Worm (Caenorhabditis elegans): ENCODE measurements around the gene cyp-14A5.

Gene cyp-14A5

ce11 chrV:5392993-5393628 lies 30.0 kb downstream of the cyp-14A5 start, which contains the start of gene C35A11.4 (continued):
- TF ChIP-seq attf-5 (GFP tag; optimal IDR thresholded peaks at IDR 0.05) (no peak), ceh-91 (GFP tag; IDR thresholded peaks at IDR 0.05) (no peak), Y53G8AR.9 (GFP tag; conservative IDR thresholded peaks at IDR 0.05) (no peak), F23B12.7 (tag; optimal IDR thresholded peaks at IDR 0.05; ENCODE audit: insufficient read depth) (no peak), ceh-100 (GFP tag; IDR thresholded peaks at IDR 0.05) (no peak), Y53F4B.3 (GFP tag; IDR thresholded peaks at IDR 0.05) (no peak), akir-1 (GFP tag; optimal IDR thresholded peaks at IDR 0.05) (no peak), T07F8.4 (tag; optimal IDR thresholded peaks at IDR 0.05) (no peak), sea-2 (GFP tag; IDR thresholded peaks at IDR 0.05) (no peak), fkh-3 (tag; optimal IDR thresholded peaks at IDR 0.05) (no peak), nfyb-1 (GFP tag; IDR thresholded peaks at IDR 0.05) (0 out of 2 replicates have a peak, but pooled peaks have one; percentile 45), F52B5.7 (tag; optimal IDR thresholded peaks at IDR 0.05) (no peak), F33H1.4 (GFP tag; IDR thresholded peaks at IDR 0.05) (no peak), ceh-27 (GFP tag; optimal IDR thresholded peaks at IDR 0.05) (no peak), aptf-2 (GFP tag; conservative IDR thresholded peaks at IDR 0.05) (no peak), nhr-90 (tag; optimal IDR thresholded peaks at IDR 0.05) (peak; percentile 3), rpc-1 (optimal IDR thresholded peaks at IDR 0.05) (no peak), rpc-1 (tag; optimal IDR thresholded peaks at IDR 0.05) (no peak), ets-4 (GFP tag; optimal IDR thresholded peaks at IDR 0.05) (peak; percentile 55), let-607 (tag; optimal IDR thresholded peaks at IDR 0.05) (peak in 1 of 2 experiments; percentile 3), gei-17 (GFP tag; optimal IDR thresholded peaks at IDR 0.05) (no peak)

ce11 chrV:5385914-5386493 lies 37.1 kb downstream of the cyp-14A5 start, which contains the start of gene C35A11.2:
TSS of gene C35A11.2 (plus strand) at chrV:5386299.
- TF ChIP-seq somi-1 (GFP tag; optimal IDR thresholded peaks at IDR 0.05) (no peak), lin-35 (GFP tag; optimal IDR thresholded peaks at IDR 0.05) (no peak), ztf-22 (GFP tag; optimal IDR thresholded peaks at IDR 0.05) (no peak), D2030.7 (GFP tag; IDR thresholded peaks at IDR 0.05) (no peak), ceh-40 (GFP tag; IDR thresholded peaks at IDR 0.05) (no peak), F10E7.11 (tag; optimal IDR thresholded peaks at IDR 0.05) (no peak), rpc-1 (optimal IDR thresholded peaks at IDR 0.05) (no peak), rpc-1 (tag; optimal IDR thresholded peaks at IDR 0.05) (no peak), snpc-1.3 (tag; optimal IDR thresholded peaks at IDR 0.05; ENCODE audit: insufficient read depth) (no peak), ZK185.1 (tag; optimal IDR thresholded peaks at IDR 0.05; ENCODE audit: poor library complexity, severe bottlenecking) (no peak), nhr-90 (tag; optimal IDR thresholded peaks at IDR 0.05) (no peak), ztf-6 (GFP tag; IDR thresholded peaks at IDR 0.05) (no peak), attf-6 (GFP tag; IDR thresholded peaks at IDR 0.05) (no peak)

- TF ChIP-seq F55B11.4 (tag; optimal IDR thresholded peaks at IDR 0.05; ENCODE audit: borderline replicate concordance, insufficient read depth) (no peak), Y53F4B.3 (GFP tag; IDR thresholded peaks at IDR 0.05) (no peak), nfyb-1 (GFP tag; IDR thresholded peaks at IDR 0.05) (no peak), akir-1 (GFP tag; optimal IDR thresholded peaks at IDR 0.05) (no peak), K12H6.12 (tag; optimal IDR thresholded peaks at IDR 0.05) (no peak), Y56A3A.18 (GFP tag; IDR thresholded peaks at IDR 0.05) (no peak)
These were observed 51.0 kb downstream of the cyp-14A5 start, which contains the start of gene C35A11.3 for ce11 chrV:5372118-5372517. TSS of gene C35A11.3 (plus strand) at chrV:5372418.
